Fruit fly (Drosophila melanogaster) whole organism, embryonic: ENCODE data around the gene Pfas.

Source experiments
- CG11456 ChIP-seq: fragments of 200-800 bp; sonication (Bioruptor generic); IDR thresholded peaks from 3 replicates; pipeline ENCODE4 v1.3.6; 2022; ENCODE audit warnings: missing biosample characterization, missing genetic modification characterization
- CG7839 ChIP-seq: fragments of 200-800 bp; sonication (Bioruptor generic); optimal IDR thresholded peaks from 3 replicates; lab custom pipeline; 2018; ENCODE audit warnings: missing biosample characterization, mild to moderate bottlenecking, missing genetic modification characterization, moderate library complexity
- Usf ChIP-seq: fragments of 200-800 bp; sonication (Bioruptor generic); optimal IDR thresholded peaks from 2 replicates; lab custom pipeline; 2017; ENCODE audit warnings: missing genotype, missing biosample characterization, missing genetic modification characterization
- chn ChIP-seq: fragments of 200-800 bp; sonication (Bioruptor generic); optimal IDR thresholded peaks from 2 replicates; lab custom pipeline; 2016; ENCODE audit warnings: missing biosample characterization, missing genetic modification characterization
- nmo ChIP-seq: fragments of 200-800 bp; sonication (Bioruptor generic); optimal IDR thresholded peaks from 2 replicates; lab custom pipeline; 2018; ENCODE audit warnings: missing biosample characterization, mild to moderate bottlenecking, missing genetic modification characterization, moderate library complexity
- org-1 ChIP-seq: fragments of 200-800 bp; sonication (Bioruptor generic); optimal IDR thresholded peaks from 2 replicates; lab custom pipeline; 2017; ENCODE audit warnings: missing biosample characterization, missing genetic modification characterization
- sc ChIP-seq, 3 experiments: fragments of >200 bp in 2 of 3; fragments of 200-800 bp in 1 of 3; sonication (Bioruptor generic) in 1 of 3; optimal IDR thresholded peaks; 2 replicates in 2 of 3; 3 replicates in 1 of 3; lab custom pipeline; 2017; ENCODE audit warnings: mild to moderate bottlenecking in 1 of 3, missing biosample characterization in 1 of 3, missing genetic modification characterization in 1 of 3, missing genetic modification reagents in 1 of 3
- ssp ChIP-seq: fragments of 200-800 bp; sonication (Bioruptor generic); IDR thresholded peaks from 2 replicates; pipeline ENCODE4 v1.3.6; 2022; ENCODE audit warnings: missing biosample characterization, missing genetic modification characterization
- vfl ChIP-seq: fragments of 200-800 bp; sonication (Bioruptor generic); optimal IDR thresholded peaks from 2 replicates; lab custom pipeline; 2016; ENCODE audit warnings: missing biosample characterization, missing genetic modification characterization

dm6 chr2L:6050575-6050974 is 4.7 kb upstream of the Pfas start, which contains the start of gene CG9135:
- TF ChIP-seq vfl = no peak
- no peak for TF ChIP-seq chn (GFP tag; lab: Kevin White, UChicago)
- peak; percentile 36 for TF ChIP-seq nmo (GFP tag; lab: Kevin White, UChicago)
- no peak for TF ChIP-seq Usf
- TF ChIP-seq ssp (GFP tag; lab: Robert Waterston, UW) = peak; percentile 84
- TF ChIP-seq sc (optimal IDR thresholded peaks at IDR 0.05; lab: Kevin White, UChicago) = no peak
- no peak for TF ChIP-seq sc (GFP tag; optimal IDR thresholded peaks at IDR 0.05; lab: Kevin White, UChicago)
- TF ChIP-seq CG11456 = no peak
- TF ChIP-seq CG7839 (tag; lab: Kevin White, UChicago) = no peak
- no peak for TF ChIP-seq org-1 (GFP tag; lab: Kevin White, UChicago)
